Fruit fly (Drosophila melanogaster): ENCODE data around the gene Adk2.

Adk2 gene

DNA sequence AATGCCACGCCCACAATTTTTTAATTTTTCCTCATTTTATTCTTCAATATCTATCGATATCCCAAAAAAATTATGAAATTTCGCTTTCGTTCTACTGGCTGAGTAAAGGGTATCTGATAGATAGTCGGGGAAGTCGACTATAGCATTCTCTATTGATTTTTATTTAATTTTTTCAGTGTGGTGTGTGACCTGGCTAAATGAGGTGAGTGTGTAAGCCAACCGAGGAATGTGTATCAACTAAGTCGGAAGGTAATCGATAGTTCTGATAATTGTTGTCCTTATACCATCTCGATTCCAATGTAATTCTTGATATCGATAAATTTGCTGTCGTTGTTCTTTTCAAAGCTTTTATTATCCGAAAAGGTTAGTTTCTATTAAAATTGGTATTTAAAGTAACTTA, 16.0 kb downstream of the Adk2 start, which contains the start of gene CG11263 (continued):
- peak; percentile 66 for TF ChIP-seq CG7786 (GFP tag; optimal IDR thresholded peaks at IDR 0.05)
- no peak for TF ChIP-seq CG7271 (tag; optimal IDR thresholded peaks at IDR 0.05)
- peak; percentile 83 for TF ChIP-seq CG34224 (GFP tag; IDR thresholded peaks at IDR 0.05; ENCODE audit: partially characterized antibody)
- TF ChIP-seq Vsx1 (GFP tag; optimal IDR thresholded peaks at IDR 0.05), result no peak
- no peak for TF ChIP-seq ERR (GFP tag; optimal IDR thresholded peaks at IDR 0.05)
- peak; percentile 42 for TF ChIP-seq CG3847 (GFP tag; IDR thresholded peaks at IDR 0.05)
- TF ChIP-seq stc (GFP tag; IDR thresholded peaks at IDR 0.05), result no peak
- peak in 1 of 2 experiments; percentile 42 for TF ChIP-seq Hr51 (GFP tag; optimal IDR thresholded peaks at IDR 0.05)
- peak; percentile 28 for TF ChIP-seq CG15269 (tag; optimal IDR thresholded peaks at IDR 0.05)
- TF ChIP-seq pho (GFP tag; optimal IDR thresholded peaks at IDR 0.05), result peak; percentile 55
- peak; percentile 45 for TF ChIP-seq fu2 (GFP tag; optimal IDR thresholded peaks at IDR 0.05)
- TF ChIP-seq CG9609 (GFP tag; optimal IDR thresholded peaks at IDR 0.05), result peak; percentile 18
- peak; percentile 7 for TF ChIP-seq CG5245 (GFP tag; optimal IDR thresholded peaks at IDR 0.05)
- TF ChIP-seq CG43689 (GFP tag; IDR thresholded peaks at IDR 0.05), result no peak
- no peak for TF ChIP-seq sens-2 (GFP tag; IDR thresholded peaks at IDR 0.05)
- no peak for TF ChIP-seq CG33557 (GFP tag; optimal IDR thresholded peaks at IDR 0.05)
- no peak for TF ChIP-seq CG17912 (GFP tag; optimal IDR thresholded peaks at IDR 0.05)
- TF ChIP-seq bigmax (GFP tag; optimal IDR thresholded peaks at IDR 0.05), result peak; percentile 54
- no peak for TF ChIP-seq CG16815 (GFP tag; optimal IDR thresholded peaks at IDR 0.05)
- peak; percentile 69 for TF ChIP-seq CG15514 (GFP tag; optimal IDR thresholded peaks at IDR 0.05)
- TF ChIP-seq zfh1 (GFP tag; IDR thresholded peaks at IDR 0.05), result peak; percentile 73; the same call in 2 of the 3 replicates
- TF ChIP-seq CG11696 (GFP tag; IDR thresholded peaks at IDR 0.05), result no peak
- TF ChIP-seq Pdp1 (GFP tag; optimal IDR thresholded peaks at IDR 0.05), result peak in 1 of 2 experiments; percentile 31
- TF ChIP-seq cas (GFP tag; IDR thresholded peaks at IDR 0.05), result no peak
- peak; percentile 73 for TF ChIP-seq Dbx (GFP tag; IDR thresholded peaks at IDR 0.05)
- peak; percentile 48; the same call in 1 of the 3 replicates for TF ChIP-seq CG2199 (GFP tag; IDR thresholded peaks at IDR 0.05)
- TF ChIP-seq CG32772 (GFP tag; IDR thresholded peaks at IDR 0.05), result peak; percentile 29; the same call in 1 of the 2 replicates
- TF ChIP-seq CG14441 (GFP tag; IDR thresholded peaks at IDR 0.05), result 0 out of 2 replicates have a peak, but pooled peaks have one; percentile 26
- no peak for TF ChIP-seq CG18599 (GFP tag; optimal IDR thresholded peaks at IDR 0.05)
- TF ChIP-seq row (GFP tag; IDR thresholded peaks at IDR 0.05), result peak; percentile 62
- no peak for TF ChIP-seq mirr (GFP tag; optimal IDR thresholded peaks at IDR 0.05)
- peak; percentile 1 for TF ChIP-seq dmrt11E (tag; optimal IDR thresholded peaks at IDR 0.05)
- peak; percentile 45 for TF ChIP-seq CG18764 (GFP tag; optimal IDR thresholded peaks at IDR 0.05)
- peak; percentile 46 for TF ChIP-seq unpg (GFP tag; optimal IDR thresholded peaks at IDR 0.05)
- no peak for TF ChIP-seq CG4360 (GFP tag; IDR thresholded peaks at IDR 0.05)
- TF ChIP-seq Neu2 (GFP tag; optimal IDR thresholded peaks at IDR 0.05; ENCODE audit: borderline replicate concordance), result no peak
- peak; percentile 39 for TF ChIP-seq Hr3 (GFP tag; optimal IDR thresholded peaks at IDR 0.05)
- TF ChIP-seq GATAe (GFP tag; conservative IDR thresholded peaks at IDR 0.05), result no peak
- no peak for TF ChIP-seq CG15479 (GFP tag; optimal IDR thresholded peaks at IDR 0.05)
- TF ChIP-seq slou (GFP tag; optimal IDR thresholded peaks at IDR 0.05), result peak; percentile 64
- no peak for TF ChIP-seq CkIIα-i1 (GFP tag; IDR thresholded peaks at IDR 0.05)
- TF ChIP-seq CG13287 (GFP tag; IDR thresholded peaks at IDR 0.05; ENCODE audit: partially characterized antibody), result peak; percentile 89
- TF ChIP-seq slbo (GFP tag; IDR thresholded peaks at IDR 0.05), result no peak; the same call in 1 of the 2 replicates
- no peak for TF ChIP-seq lbe (GFP tag; optimal IDR thresholded peaks at IDR 0.05)
- TF ChIP-seq repo (GFP tag; optimal IDR thresholded peaks at IDR 0.05), result peak; percentile 7
- TF ChIP-seq CG17568 (GFP tag; optimal IDR thresholded peaks at IDR 0.05), result no peak
- peak; percentile 57 for TF ChIP-seq zfh2 (GFP tag; optimal IDR thresholded peaks at IDR 0.05)
- no peak for TF ChIP-seq CG2202 (tag; optimal IDR thresholded peaks at IDR 0.05)
- TF ChIP-seq CG6854 (GFP tag; optimal IDR thresholded peaks at IDR 0.05), result no peak
- TF ChIP-seq CG8281 (tag; optimal IDR thresholded peaks at IDR 0.05), result no peak
- peak; percentile 50 for TF ChIP-seq ems (GFP tag; optimal IDR thresholded peaks at IDR 0.05)
